Fruit fly (Drosophila melanogaster): Measurements from ENCODE around the gene slpr.

DNA sequence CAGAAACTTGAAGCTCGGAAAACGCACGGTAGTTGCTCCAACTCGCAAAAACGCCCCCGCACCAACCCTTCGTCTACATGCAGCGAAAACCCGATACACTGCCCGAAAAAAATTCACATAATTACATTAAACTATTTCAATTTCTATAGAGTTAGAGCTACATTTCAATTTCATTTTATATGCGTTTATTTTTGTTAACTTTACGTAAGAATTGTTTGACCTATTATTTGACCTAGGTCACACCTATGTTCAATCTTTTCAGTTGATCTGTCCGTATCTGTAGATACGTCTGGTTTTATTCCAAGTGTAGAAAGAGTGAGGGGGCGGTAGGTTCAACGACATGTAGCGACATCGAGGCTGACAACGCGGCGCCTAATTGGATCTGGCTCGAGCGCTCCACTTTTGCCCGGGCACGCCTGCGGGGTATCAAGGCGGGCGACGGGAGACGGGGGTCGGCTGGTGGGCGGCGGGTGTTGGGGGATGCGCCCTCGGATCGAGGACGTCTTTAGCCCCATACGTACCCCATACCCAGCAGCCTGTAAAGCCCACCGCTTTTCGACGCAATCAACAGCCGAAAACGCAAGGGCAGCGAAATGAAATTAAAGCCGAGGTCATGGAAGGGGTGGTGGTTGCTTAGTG, 25.9 kb upstream of the slpr start:
- TF ChIP-seq insv (optimal IDR thresholded peaks at IDR 0.05) (no peak), h (optimal IDR thresholded peaks at IDR 0.05) (no peak), psq (optimal IDR thresholded peaks at IDR 0.05) (no peak), ttk (optimal IDR thresholded peaks at IDR 0.05) (no peak)
